Fruit fly (Drosophila melanogaster) Kc167 (cell line): ENCODE results near the gene CG13627.

Experiments
- Myc ChIP-seq: fragments of >200 bp; optimal IDR thresholded peaks from 2 replicates; lab custom pipeline; 2017; ENCODE audit warnings: missing external identifiers
- Sin3A ChIP-seq: fragments of >200 bp; optimal IDR thresholded peaks from 2 replicates; lab custom pipeline; 2018; ENCODE audit warnings: missing external identifiers
- h ChIP-seq: fragments of >200 bp; optimal IDR thresholded peaks from 3 replicates; lab custom pipeline; 2018; ENCODE audit warnings: missing external identifiers
- insv ChIP-seq: fragments of >200 bp; optimal IDR thresholded peaks from 3 replicates; lab custom pipeline; 2018; ENCODE audit warnings: missing external identifiers
- psq ChIP-seq: fragments of >200 bp; optimal IDR thresholded peaks from 2 replicates; lab custom pipeline; 2017; ENCODE audit warnings: missing external identifiers
- ttk ChIP-seq: sonication (Bioruptor generic); optimal IDR thresholded peaks from 2 replicates; lab custom pipeline; 2017; ENCODE audit warnings: missing external identifiers

The CG13627 gene

dm6 chr3R:24712375-24712830, at the start of gene CG13627, which contains the start of gene CG46316:
TSS of gene CG13627 (plus strand) at chr3R:24712780.
TSS of gene CG46316 (plus strand) at chr3R:24712780.
- no peak for TF ChIP-seq Sin3A
- no peak for TF ChIP-seq insv (lab: Kevin White, UChicago)
- TF ChIP-seq psq (lab: Kevin White, UChicago): no peak
- no peak for TF ChIP-seq Myc (lab: Kevin White, UChicago)
- TF ChIP-seq ttk (lab: Kevin White, UChicago): no peak
- no peak for TF ChIP-seq h (lab: Kevin White, UChicago)

- TF ChIP-seq Myc (lab: Kevin White, UChicago) (no peak), ttk (lab: Kevin White, UChicago) (no peak), insv (lab: Kevin White, UChicago) (no peak), h (lab: Kevin White, UChicago) (no peak), psq (lab: Kevin White, UChicago) (no peak), Sin3A (no peak)
Observed at dm6 chr3R:24663044-24663443, 49.5 kb upstream of the CG13627 start.

DNA sequence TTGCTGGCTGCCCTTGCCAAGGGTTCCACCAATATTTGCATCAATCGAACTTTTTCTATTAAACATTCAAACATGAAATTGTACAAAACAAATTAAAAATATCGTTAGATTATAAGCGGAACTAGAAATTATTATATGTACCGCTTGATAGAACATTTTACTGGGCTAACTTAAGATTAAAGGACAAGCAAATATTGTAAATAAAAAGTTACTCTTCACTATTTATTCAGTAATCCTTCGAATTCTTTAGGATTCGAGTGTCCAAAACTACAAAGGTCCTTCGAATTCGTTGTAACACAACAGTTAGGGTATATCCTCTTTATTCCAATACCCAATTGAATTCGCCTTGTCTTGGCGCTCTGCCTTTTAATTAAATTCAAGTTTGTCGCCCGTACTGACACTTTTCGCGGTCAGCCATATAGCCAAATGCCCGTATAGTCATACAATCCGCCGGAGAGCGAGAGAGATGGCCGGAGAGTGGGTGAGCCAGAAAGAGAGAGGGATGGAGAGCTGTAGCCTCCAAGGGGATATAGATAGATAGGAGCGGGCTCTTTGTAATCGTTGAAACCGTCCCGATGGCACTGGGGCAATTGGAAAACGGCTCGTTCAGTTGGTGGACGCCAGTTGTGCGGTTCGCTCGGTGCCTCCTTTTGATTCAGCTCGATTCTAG, 44.9 kb upstream of the CG13627 start:
- TF ChIP-seq h (lab: Kevin White, UChicago) (no peak), insv (lab: Kevin White, UChicago) (no peak), ttk (lab: Kevin White, UChicago) (no peak), Sin3A (no peak), Myc (lab: Kevin White, UChicago) (no peak), psq (lab: Kevin White, UChicago) (no peak)

DNA sequence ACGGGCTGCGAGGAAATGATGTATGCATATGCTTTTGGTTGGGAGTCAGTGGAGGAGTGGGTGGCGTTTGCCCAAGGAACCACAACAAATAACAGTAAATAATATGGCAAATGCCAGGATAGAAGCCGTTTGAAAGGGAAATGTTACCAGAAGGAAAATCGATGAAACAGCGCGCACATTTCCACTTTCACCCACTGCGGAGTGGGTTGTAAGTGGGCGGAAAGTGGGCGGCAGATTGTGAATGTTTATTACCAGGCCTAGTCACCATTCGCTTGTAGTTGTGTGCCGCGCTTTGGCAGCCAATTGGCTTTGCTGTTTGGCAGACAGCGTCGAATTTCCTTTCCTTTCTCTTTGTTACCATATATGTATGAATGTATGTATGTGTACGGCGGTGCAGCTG, 40.9 kb upstream of the CG13627 start:
- no peak for TF ChIP-seq Sin3A
- no peak for TF ChIP-seq insv (lab: Kevin White, UChicago)
- TF ChIP-seq ttk (lab: Kevin White, UChicago): no peak
- no peak for TF ChIP-seq h (lab: Kevin White, UChicago)
- TF ChIP-seq psq (lab: Kevin White, UChicago): no peak
- TF ChIP-seq Myc (lab: Kevin White, UChicago): no peak

DNA sequence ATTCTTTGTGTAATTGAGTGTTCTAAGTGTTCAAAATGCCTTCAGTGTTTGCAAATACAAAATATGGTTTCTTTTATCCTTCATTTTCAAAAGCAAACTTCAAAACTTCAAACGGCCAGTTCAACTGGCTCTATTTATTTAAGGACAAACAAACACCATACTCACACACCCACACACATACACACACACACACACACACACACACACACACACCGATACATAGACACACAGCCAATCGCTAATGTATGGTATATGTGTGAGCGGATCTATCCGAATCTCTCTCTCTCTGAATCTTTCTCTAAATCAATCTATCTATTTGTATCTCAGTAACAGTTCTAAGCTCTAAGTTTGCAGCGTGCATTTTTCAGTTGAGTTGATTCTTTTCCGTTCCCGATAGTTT, 19.7 kb upstream of the CG13627 start:
- TF ChIP-seq Sin3A: no peak
- no peak for TF ChIP-seq ttk (lab: Kevin White, UChicago)
- no peak for TF ChIP-seq Myc (lab: Kevin White, UChicago)
- TF ChIP-seq psq (lab: Kevin White, UChicago): no peak
- TF ChIP-seq h (lab: Kevin White, UChicago): no peak
- no peak for TF ChIP-seq insv (lab: Kevin White, UChicago)

DNA sequence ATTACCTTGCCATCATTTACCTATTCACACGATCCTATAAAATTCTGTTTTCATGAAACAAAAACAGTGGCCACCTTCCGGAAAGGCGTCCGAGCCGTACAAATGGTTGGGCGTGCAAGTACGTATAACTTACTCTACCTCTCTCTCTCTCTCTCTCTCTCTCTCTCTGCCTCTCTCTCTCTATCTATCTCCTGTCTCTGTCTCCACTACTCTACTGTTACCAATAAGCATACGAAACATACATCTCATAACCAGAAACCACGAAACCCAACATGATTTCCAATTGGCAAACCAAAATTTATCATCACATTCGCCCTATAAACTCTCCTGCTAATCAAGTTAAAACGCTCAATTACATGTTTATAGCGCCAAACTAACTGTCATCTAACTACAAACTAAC, 13.3 kb upstream of the CG13627 start:
- TF ChIP-seq Sin3A: no peak
- no peak for TF ChIP-seq psq (lab: Kevin White, UChicago)
- no peak for TF ChIP-seq h (lab: Kevin White, UChicago)
- no peak for TF ChIP-seq insv (lab: Kevin White, UChicago)
- TF ChIP-seq ttk (lab: Kevin White, UChicago): no peak
- TF ChIP-seq Myc (lab: Kevin White, UChicago): no peak

- TF ChIP-seq h (lab: Kevin White, UChicago): no peak
- TF ChIP-seq Myc (lab: Kevin White, UChicago): no peak
- no peak for TF ChIP-seq psq (lab: Kevin White, UChicago)
- no peak for TF ChIP-seq ttk (lab: Kevin White, UChicago)
- TF ChIP-seq insv (lab: Kevin White, UChicago): no peak
- no peak for TF ChIP-seq Sin3A
Observed at dm6 chr3R:24717289-24717688, 4.7 kb downstream of the CG13627 start, which contains the start of gene Polr2L. TSS of gene Polr2L (plus strand) at chr3R:24717511.

- no peak for TF ChIP-seq ttk (lab: Kevin White, UChicago)
- TF ChIP-seq insv (lab: Kevin White, UChicago): no peak
- TF ChIP-seq Myc (lab: Kevin White, UChicago): no peak
- no peak for TF ChIP-seq psq (lab: Kevin White, UChicago)
- no peak for TF ChIP-seq h (lab: Kevin White, UChicago)
- no peak for TF ChIP-seq Sin3A
Observed at dm6 chr3R:24719314-24720290, 7.0 kb downstream of the CG13627 start, which contains the start of the genes CG13630 and tok. TSS of gene CG13630 (minus strand) at chr3R:24719364. TSS of gene tok (plus strand) at chr3R:24719697.

DNA sequence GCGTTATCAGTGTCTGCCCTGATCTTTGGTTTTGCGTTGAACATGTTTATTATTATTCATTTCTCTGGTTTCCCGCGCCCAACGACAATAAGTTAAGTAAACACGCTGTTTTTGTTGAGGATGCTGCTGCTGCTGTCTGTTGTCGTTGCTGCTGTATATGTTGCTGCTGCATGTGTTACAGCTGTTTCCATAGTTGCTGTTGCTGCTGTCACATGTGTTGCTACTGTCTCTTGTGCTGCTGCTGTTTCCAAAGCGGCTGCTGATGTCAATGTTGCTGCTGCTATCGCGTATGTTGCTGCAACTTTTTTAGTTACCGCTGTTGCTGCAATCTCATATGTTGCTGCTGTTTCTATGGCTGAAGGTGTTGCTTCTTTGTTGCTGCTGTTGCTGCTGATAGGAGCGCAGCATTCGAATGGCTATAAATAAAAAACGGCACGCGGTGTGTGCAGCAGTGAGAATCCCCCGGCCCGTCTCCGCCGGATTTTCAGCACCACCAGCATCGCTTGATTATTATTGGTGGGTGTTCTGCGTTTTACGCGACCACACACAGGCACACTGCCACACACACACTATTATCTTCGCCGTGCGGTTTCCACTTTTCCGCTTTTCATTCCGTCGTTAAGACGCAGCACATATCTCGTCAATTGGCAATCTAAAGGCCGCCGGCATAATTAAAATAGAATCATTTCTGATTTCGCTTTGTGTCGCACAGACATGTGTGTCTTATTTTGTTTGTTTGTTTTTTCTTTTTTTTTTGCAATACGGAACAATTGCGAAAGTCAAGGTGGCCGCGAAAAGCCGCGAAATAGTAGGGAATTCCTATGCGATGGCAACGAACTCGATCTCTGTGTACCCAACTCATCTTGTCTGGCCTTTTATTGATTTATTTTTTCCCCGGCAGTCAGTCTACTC, 8.1 kb downstream of the CG13627 start:
- TF ChIP-seq Myc (lab: Kevin White, UChicago) (no peak), insv (lab: Kevin White, UChicago) (no peak), ttk (lab: Kevin White, UChicago) (no peak), Sin3A (no peak), psq (lab: Kevin White, UChicago) (no peak), h (lab: Kevin White, UChicago) (no peak)

DNA sequence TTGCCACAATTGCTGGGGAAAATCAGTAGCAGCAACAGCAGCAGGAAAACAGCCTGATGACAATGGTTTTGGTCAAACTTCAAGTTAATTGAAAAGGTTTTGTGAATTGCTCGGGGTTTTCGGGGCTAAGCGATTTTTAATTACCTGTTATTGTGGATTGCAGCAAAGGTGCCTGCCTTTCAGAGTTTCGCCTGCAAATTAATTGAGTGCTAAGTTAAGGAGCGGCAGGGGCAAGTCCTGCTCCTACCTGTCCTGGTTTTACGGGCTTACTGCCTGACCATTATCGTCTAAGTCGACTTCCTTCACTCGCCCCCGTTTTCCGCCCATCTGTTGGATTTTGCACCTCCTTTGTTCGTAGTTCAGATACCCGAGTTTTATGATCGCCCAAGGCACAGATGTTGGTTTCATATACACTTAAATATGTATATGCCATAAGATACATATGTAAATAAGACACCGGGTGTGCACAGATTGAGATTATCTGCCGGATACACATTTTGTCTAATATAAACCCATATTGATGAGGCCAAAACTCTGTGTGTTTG, 13.8 kb downstream of the CG13627 start:
- no peak for TF ChIP-seq ttk (lab: Kevin White, UChicago)
- no peak for TF ChIP-seq insv (lab: Kevin White, UChicago)
- TF ChIP-seq h (lab: Kevin White, UChicago): no peak
- no peak for TF ChIP-seq Myc (lab: Kevin White, UChicago)
- no peak for TF ChIP-seq Sin3A
- no peak for TF ChIP-seq psq (lab: Kevin White, UChicago)
